Fruit fly (Drosophila melanogaster) whole organism, prepupa: ENCODE results near the gene Mgstl.
A peak's percentile ranks its signal among the peaks of the same experiment; 100 is the strongest.

Experiments
- CG10631 ChIP-seq: fragments of 200-800 bp; sonication (Bioruptor generic); optimal IDR thresholded peaks from 2 replicates; lab custom pipeline; 2016; ENCODE audit warnings: missing biosample characterization, missing genetic modification characterization
- CG10669 ChIP-seq: fragments of 200-800 bp; sonication (Bioruptor generic); optimal IDR thresholded peaks from 3 replicates; lab custom pipeline; 2018; ENCODE audit warnings: missing biosample characterization, mild to moderate bottlenecking, missing genetic modification characterization, moderate library complexity
- CG11762 ChIP-seq: fragments of 200-800 bp; sonication (Bioruptor generic); optimal IDR thresholded peaks from 3 replicates; lab custom pipeline; 2016; ENCODE audit warnings: missing biosample characterization, missing genetic modification characterization; ENCODE audit not compliant: insufficient read depth
- CG15336 ChIP-seq: fragments of 200-800 bp; sonication (Bioruptor generic); IDR thresholded peaks from 2 replicates; pipeline ENCODE4 v1.3.6; 2022; ENCODE audit warnings: missing biosample characterization, missing genetic modification characterization
- CG1621 ChIP-seq: fragments of 200-800 bp; sonication (Bioruptor generic); optimal IDR thresholded peaks from 3 replicates; lab custom pipeline; 2018; ENCODE audit warnings: missing biosample characterization, mild to moderate bottlenecking, missing genetic modification characterization
- CG16779 ChIP-seq: fragments of 200-800 bp; sonication (Bioruptor generic); optimal IDR thresholded peaks from 3 replicates; lab custom pipeline; 2017; ENCODE audit warnings: missing biosample characterization, mild to moderate bottlenecking, missing genetic modification characterization
- CG32006 ChIP-seq: fragments of 200-800 bp; sonication (Bioruptor generic); optimal IDR thresholded peaks from 3 replicates; lab custom pipeline; 2017; ENCODE audit warnings: missing biosample characterization, mild to moderate bottlenecking, missing genetic modification characterization
- CG34406 ChIP-seq: fragments of 200-800 bp; sonication (Bioruptor generic); optimal IDR thresholded peaks from 3 replicates; lab custom pipeline; 2016; ENCODE audit warnings: missing biosample characterization, missing genetic modification characterization
- CG3919 ChIP-seq: fragments of 200-800 bp; sonication (Bioruptor generic); optimal IDR thresholded peaks from 3 replicates; lab custom pipeline; 2016; ENCODE audit warnings: missing biosample characterization, missing genetic modification characterization
- CG4318 ChIP-seq: fragments of 200-800 bp; sonication (Bioruptor generic); optimal IDR thresholded peaks from 3 replicates; lab custom pipeline; 2017; ENCODE audit warnings: missing biosample characterization, mild to moderate bottlenecking, missing genetic modification characterization
- CG6163 ChIP-seq: fragments of 200-800 bp; sonication (Bioruptor generic); IDR thresholded peaks from 3 replicates; pipeline ENCODE4 v1.3.6; 2022; ENCODE audit warnings: missing biosample characterization, missing genetic modification characterization
- CG6276 ChIP-seq: fragments of 200-800 bp; sonication (Bioruptor generic); optimal IDR thresholded peaks from 2 replicates; lab custom pipeline; 2017; ENCODE audit warnings: missing biosample characterization, mild to moderate bottlenecking, missing genetic modification characterization
- CG6792 ChIP-seq: fragments of 200-800 bp; sonication (Bioruptor generic); optimal IDR thresholded peaks from 3 replicates; lab custom pipeline; 2016; ENCODE audit warnings: missing biosample characterization, missing genetic modification characterization
- CG6808 ChIP-seq: fragments of 200-800 bp; sonication (Bioruptor generic); optimal IDR thresholded peaks from 3 replicates; lab custom pipeline; 2017; ENCODE audit warnings: missing biosample characterization, missing genetic modification characterization, mild to moderate bottlenecking, moderate library complexity, missing genetic modification reagents
- CG6854 ChIP-seq: fragments of 200-800 bp; sonication (Bioruptor generic); optimal IDR thresholded peaks from 2 replicates; lab custom pipeline; 2017; ENCODE audit warnings: missing biosample characterization, mild to moderate bottlenecking, missing genetic modification characterization
- CG8119 ChIP-seq: fragments of 200-800 bp; sonication (Bioruptor generic); IDR thresholded peaks from 3 replicates; pipeline ENCODE4 v1.3.6; 2022; ENCODE audit warnings: missing biosample characterization, missing genetic modification characterization
- CG8319 ChIP-seq: fragments of 200-800 bp; sonication (Bioruptor generic); optimal IDR thresholded peaks from 3 replicates; lab custom pipeline; 2016; ENCODE audit warnings: missing biosample characterization, missing genetic modification characterization
- CG8632 ChIP-seq: fragments of 200-800 bp; sonication (Bioruptor generic); optimal IDR thresholded peaks from 3 replicates; lab custom pipeline; 2016; ENCODE audit warnings: missing biosample characterization, missing genetic modification characterization
- CG9139 ChIP-seq: fragments of 200-800 bp; sonication (Bioruptor generic); optimal IDR thresholded peaks from 3 replicates; lab custom pipeline; 2017; ENCODE audit warnings: missing biosample characterization, mild to moderate bottlenecking, missing genetic modification characterization
- Eip78C ChIP-seq: fragments of 200-800 bp; sonication (Bioruptor generic); peaks from one replicate; lab custom pipeline; 2016; ENCODE audit warnings: missing biosample characterization, missing genetic modification characterization
- Eip93F ChIP-seq: fragments of 200-800 bp; sonication (Bioruptor generic); optimal IDR thresholded peaks from 2 replicates; lab custom pipeline; 2016; ENCODE audit warnings: missing biosample characterization, mild to moderate bottlenecking, missing genetic modification characterization
- Ets21C ChIP-seq: fragments of 200-800 bp; sonication (Bioruptor generic); optimal IDR thresholded peaks from 3 replicates; lab custom pipeline; 2016; ENCODE audit warnings: missing biosample characterization, missing genetic modification characterization
- Hr38 ChIP-seq: sonication (Bioruptor generic); optimal IDR thresholded peaks from 2 replicates; lab custom pipeline; 2016; ENCODE audit warnings: missing biosample characterization, missing genetic modification characterization
- Hr4 ChIP-seq: fragments of 200-800 bp; sonication (Bioruptor generic); optimal IDR thresholded peaks from 3 replicates; lab custom pipeline; 2016; ENCODE audit warnings: missing biosample characterization, missing genetic modification characterization
- Lpt ChIP-seq: fragments of 200-800 bp; sonication (Bioruptor generic); optimal IDR thresholded peaks from 3 replicates; lab custom pipeline; 2016; ENCODE audit warnings: missing biosample characterization, missing genetic modification characterization
- Met ChIP-seq: fragments of 200-800 bp; sonication (Bioruptor generic); optimal IDR thresholded peaks from 3 replicates; lab custom pipeline; 2016; ENCODE audit warnings: missing biosample characterization, missing genetic modification characterization
- OdsH ChIP-seq: fragments of 200-800 bp; sonication (Bioruptor generic); optimal IDR thresholded peaks from 3 replicates; lab custom pipeline; 2016; ENCODE audit warnings: missing biosample characterization, missing genetic modification characterization
- Smox ChIP-seq: fragments of 200-800 bp; sonication (Bioruptor generic); optimal IDR thresholded peaks from 3 replicates; lab custom pipeline; 2016; ENCODE audit warnings: missing biosample characterization, missing genetic modification characterization
- Sox102F ChIP-seq: fragments of 200-800 bp; sonication (Bioruptor generic); optimal IDR thresholded peaks from 2 replicates; lab custom pipeline; 2016; ENCODE audit warnings: missing biosample characterization, mild to moderate bottlenecking, missing genetic modification characterization
- Sox14 ChIP-seq: fragments of 200-800 bp; sonication (Bioruptor generic); optimal IDR thresholded peaks from 3 replicates; lab custom pipeline; 2016; ENCODE audit warnings: missing biosample characterization, missing genetic modification characterization
- achi ChIP-seq: fragments of 200-800 bp; sonication (Bioruptor generic); optimal IDR thresholded peaks from 3 replicates; lab custom pipeline; 2016; ENCODE audit warnings: missing biosample characterization, missing genetic modification characterization
- acj6 ChIP-seq: fragments of 200-800 bp; sonication (Bioruptor generic); optimal IDR thresholded peaks from 3 replicates; lab custom pipeline; 2016; ENCODE audit warnings: missing biosample characterization, missing genetic modification characterization
- dac ChIP-seq: fragments of 200-800 bp; sonication (Bioruptor generic); optimal IDR thresholded peaks from 2 replicates; lab custom pipeline; 2017; ENCODE audit warnings: missing biosample characterization, mild to moderate bottlenecking, missing genetic modification characterization
- dsx ChIP-seq: fragments of 200-800 bp; optimal IDR thresholded peaks from 3 replicates; lab custom pipeline; 2019; ENCODE audit warnings: missing biosample characterization, mild to moderate bottlenecking, missing genetic modification characterization, moderate library complexity; ENCODE audit not compliant: poor library complexity, severe bottlenecking
- eg ChIP-seq: fragments of 200-800 bp; sonication (Bioruptor generic); IDR thresholded peaks from 3 replicates; pipeline ENCODE4 v1.3.6; 2022; ENCODE audit warnings: missing biosample characterization, missing genetic modification characterization
- esn ChIP-seq: fragments of 200-800 bp; sonication (Bioruptor generic); optimal IDR thresholded peaks from 2 replicates; lab custom pipeline; 2016; ENCODE audit warnings: missing biosample characterization, mild to moderate bottlenecking, missing genetic modification characterization, moderate library complexity
- fd59A ChIP-seq: fragments of 200-800 bp; sonication (Bioruptor generic); optimal IDR thresholded peaks from 2 replicates; lab custom pipeline; 2017; ENCODE audit warnings: missing biosample characterization, mild to moderate bottlenecking, missing genetic modification characterization, missing genetic modification reagents
- fd85E ChIP-seq: fragments of 200-800 bp; sonication (Bioruptor generic); optimal IDR thresholded peaks from 3 replicates; lab custom pipeline; 2016; ENCODE audit warnings: missing biosample characterization, missing genetic modification characterization
- fkh ChIP-seq: fragments of 200-800 bp; sonication (Bioruptor generic); optimal IDR thresholded peaks from 3 replicates; lab custom pipeline; 2017; ENCODE audit warnings: missing biosample characterization, mild to moderate bottlenecking, missing genetic modification characterization, moderate library complexity
- lz ChIP-seq: fragments of 200-800 bp; sonication (Bioruptor generic); optimal IDR thresholded peaks from 3 replicates; lab custom pipeline; 2016; ENCODE audit warnings: missing biosample characterization, missing genetic modification characterization
- net ChIP-seq: fragments of 200-800 bp; sonication (Bioruptor generic); optimal IDR thresholded peaks from 3 replicates; lab custom pipeline; 2016; ENCODE audit warnings: missing biosample characterization, missing genetic modification characterization
- spab ChIP-seq: fragments of 200-800 bp; sonication (Bioruptor generic); optimal IDR thresholded peaks from 2 replicates; lab custom pipeline; 2017; ENCODE audit warnings: missing biosample characterization, mild to moderate bottlenecking, missing genetic modification characterization, missing genetic modification reagents
- ss ChIP-seq, 2 experiments: fragments of 200-800 bp; sonication (Bioruptor generic); optimal IDR thresholded peaks; 2 replicates in 1 of 2; 3 replicates in 1 of 2; lab custom pipeline; 2017 to 2018; ENCODE audit warnings: mild to moderate bottlenecking in 2 of 2, missing biosample characterization in 2 of 2, missing genetic modification characterization in 2 of 2, moderate library complexity in 1 of 2
- svp ChIP-seq: fragments of 200-800 bp; sonication (Bioruptor generic); peaks from one replicate; lab custom pipeline; 2016; ENCODE audit warnings: missing biosample characterization, missing genetic modification characterization
- topi ChIP-seq: fragments of 200-800 bp; sonication (Bioruptor generic); optimal IDR thresholded peaks from 3 replicates; lab custom pipeline; 2016; ENCODE audit warnings: missing biosample characterization, missing genetic modification characterization
- vri ChIP-seq: fragments of 200-800 bp; sonication (Bioruptor generic); optimal IDR thresholded peaks from 3 replicates; lab custom pipeline; 2016; ENCODE audit warnings: missing biosample characterization, mild to moderate bottlenecking, missing genetic modification characterization

Mgstl gene

DNA sequence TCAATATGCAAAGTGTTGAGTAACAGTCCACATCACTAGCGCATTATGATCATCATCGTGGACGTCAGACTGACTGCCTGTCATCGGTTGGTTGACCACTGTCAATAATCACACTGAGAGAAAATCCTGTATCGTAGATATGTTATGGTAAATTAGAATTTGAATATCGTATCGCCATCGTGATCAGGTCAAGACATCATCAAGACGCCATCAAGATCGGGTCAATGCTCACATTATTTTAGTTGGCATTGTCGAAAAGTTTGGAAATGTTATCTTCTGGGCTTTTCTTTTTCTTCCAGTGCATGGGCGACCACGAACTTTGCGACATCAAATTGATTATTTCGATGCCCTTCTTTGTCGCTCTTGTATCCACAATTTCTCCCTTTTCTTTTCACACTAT, 17.1 kb downstream of the Mgstl start (continued):
- TF ChIP-seq Lpt (GFP tag; lab: Kevin White, UChicago): peak; percentile 79
- TF ChIP-seq CG6808 (GFP tag; lab: Kevin White, UChicago): peak; percentile 71
- TF ChIP-seq CG3919 (GFP tag; lab: Kevin White, UChicago): peak; percentile 84
- TF ChIP-seq Met (GFP tag; lab: Kevin White, UChicago): peak; percentile 91
- peak; percentile 72 for TF ChIP-seq fd59A
- TF ChIP-seq CG4318 (GFP tag; lab: Kevin White, UChicago): peak; percentile 66
- peak; percentile 89 for TF ChIP-seq CG6792 (GFP tag; lab: Kevin White, UChicago)
- TF ChIP-seq Smox (GFP tag; lab: Kevin White, UChicago): peak; percentile 89
- TF ChIP-seq eg: peak; percentile 84
- no peak for TF ChIP-seq Hr38
- TF ChIP-seq net (GFP tag; lab: Kevin White, UChicago): peak; percentile 80
- TF ChIP-seq CG11762: peak; percentile 64
- TF ChIP-seq CG6854: peak; percentile 61

DNA sequence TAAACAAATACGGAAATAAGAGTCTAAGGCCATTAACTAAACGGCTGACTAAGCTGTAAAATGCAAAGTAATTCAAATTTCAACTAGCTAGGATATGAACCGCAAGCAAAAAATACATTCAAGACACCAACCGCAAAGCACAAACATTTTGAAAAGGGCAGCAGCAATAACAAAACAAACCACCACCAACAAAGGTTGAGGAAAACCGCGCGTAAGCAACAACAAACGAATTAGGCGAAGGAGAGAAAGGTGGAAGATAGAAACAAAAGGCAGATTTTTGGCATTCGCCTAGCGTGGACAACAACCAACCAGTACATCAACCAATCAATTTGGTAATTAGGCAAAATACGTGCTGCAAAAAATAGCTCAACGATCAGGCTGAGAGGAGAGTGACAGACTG, 18.7 kb downstream of the Mgstl start:
- TF ChIP-seq svp (GFP tag; lab: Kevin White, UChicago): peak; percentile 23
- TF ChIP-seq Sox102F: no peak

DNA sequence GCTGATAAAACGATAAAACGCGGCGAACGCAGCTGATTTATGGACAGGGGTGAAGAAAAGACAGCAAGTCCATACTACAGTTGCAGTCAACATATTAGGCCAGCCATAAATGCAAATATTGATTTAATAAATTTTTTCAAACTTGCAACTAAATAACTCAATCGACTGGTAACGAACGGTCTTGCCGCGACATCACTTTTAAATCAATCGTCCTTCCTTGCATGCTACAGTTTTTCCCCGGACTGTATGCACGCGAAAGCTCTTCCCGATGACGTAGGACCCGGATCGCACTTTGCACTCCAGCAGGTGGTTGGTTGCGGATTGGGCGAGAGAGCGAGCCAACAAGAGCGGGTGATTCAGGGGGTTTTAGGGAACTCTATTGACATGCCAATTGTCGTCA, 23.0 kb downstream of the Mgstl start:
- TF ChIP-seq CG15336 (GFP tag; lab: Robert Waterston, UW) (peak; percentile 91), svp (GFP tag; lab: Kevin White, UChicago) (peak; percentile 98), acj6 (GFP tag; lab: Kevin White, UChicago) (peak; percentile 93), achi (GFP tag; lab: Kevin White, UChicago) (peak; percentile 87), net (GFP tag; lab: Kevin White, UChicago) (peak; percentile 91), esn (GFP tag; lab: Kevin White, UChicago) (peak; percentile 97), Sox102F (peak; percentile 96), dac (GFP tag; lab: Kevin White, UChicago) (peak; percentile 60), fkh (peak; percentile 11), Lpt (GFP tag; lab: Kevin White, UChicago) (peak; percentile 83), Met (GFP tag; lab: Kevin White, UChicago) (peak; percentile 96), vri (peak; percentile 95), Smox (GFP tag; lab: Kevin White, UChicago) (peak; percentile 96), CG16779 (tag; lab: Kevin White, UChicago) (peak; percentile 85), fd59A (peak; percentile 70), CG32006 (peak; percentile 82), Sox14 (GFP tag; lab: Kevin White, UChicago) (peak; percentile 93), CG10669 (peak; percentile 85), CG10631 (GFP tag; lab: Kevin White, UChicago) (peak; percentile 82), CG8119 (peak; percentile 90), ss (GFP tag; optimal IDR thresholded peaks at IDR 0.05; lab: Kevin White, UChicago) (peak; percentile 72 to 79), CG6163 (peak; percentile 95), CG34406 (GFP tag; lab: Kevin White, UChicago) (peak; percentile 91), CG8632 (GFP tag; lab: Kevin White, UChicago) (peak; percentile 90), CG1621 (tag; lab: Kevin White, UChicago) (peak; percentile 84), CG9139 (peak; percentile 81), CG6854 (peak; percentile 95), lz (GFP tag; lab: Kevin White, UChicago) (peak; percentile 96), CG3919 (GFP tag; lab: Kevin White, UChicago) (peak; percentile 92), fd85E (GFP tag; lab: Kevin White, UChicago) (peak; percentile 80), eg (peak; percentile 93), dsx (GFP tag; lab: Kevin White, UChicago) (peak; percentile 67), OdsH (GFP tag; lab: Kevin White, UChicago) (peak; percentile 93), Hr4 (peak; percentile 90), Eip93F (GFP tag; lab: Kevin White, UChicago) (peak; percentile 86), CG6792 (GFP tag; lab: Kevin White, UChicago) (peak; percentile 94), topi (GFP tag; lab: Kevin White, UChicago) (peak; percentile 97), Ets21C (GFP tag; lab: Kevin White, UChicago) (peak; percentile 96), CG8319 (peak; percentile 88), CG4318 (GFP tag; lab: Kevin White, UChicago) (peak; percentile 65), CG6276 (peak; percentile 80), spab (GFP tag; lab: Kevin White, UChicago) (peak; percentile 78), Eip78C (GFP tag; lab: Kevin White, UChicago) (peak; percentile 96)
